Worm (Caenorhabditis elegans) whole organism, young adult: ENCODE measurements around the gene W10C6.2.

ENCODE experiments used
- B0336.3 ChIP-seq: fragments of 200-800 bp; sonication (Bioruptor generic); IDR thresholded peaks from 2 replicates; pipeline ENCODE4 v1.3.6; 2022; ENCODE audit warnings: missing genetic modification characterization, missing compliant biosample characterization
- K12H6.12 ChIP-seq: fragments of 200-800 bp; sonication (Bioruptor generic); optimal IDR thresholded peaks from 2 replicates; lab custom pipeline; 2018; ENCODE audit warnings: mild to moderate bottlenecking, missing genetic modification characterization, missing compliant biosample characterization
- egrh-3 ChIP-seq: fragments of 200-800 bp; sonication (Bioruptor generic); IDR thresholded peaks from 2 replicates; pipeline ENCODE4 v1.3.6; 2022; ENCODE audit warnings: missing genetic modification reagents, missing genetic modification characterization, missing compliant biosample characterization
- hlh-12 ChIP-seq: sonication (generic microtip); optimal IDR thresholded peaks from 2 replicates; lab custom pipeline; 2016; ENCODE audit warnings: missing genetic modification characterization, missing compliant biosample characterization
- lin-35 ChIP-seq, 3 experiments: fragments of 150-350 bp in 2 of 3; sonication (generic microtip) in 1 of 3; optimal IDR thresholded peaks; 2 replicates each; lab custom pipeline; 2014 to 2018; ENCODE audit warnings: missing biosample characterization in 3 of 3, missing genetic modification characterization in 3 of 3, missing genetic modification reagents in 3 of 3
- mel-28 ChIP-seq: sonication (generic microtip); optimal IDR thresholded peaks from 2 replicates; lab custom pipeline; 2016; ENCODE audit warnings: borderline replicate concordance, mild to moderate bottlenecking, missing genetic modification characterization, missing compliant biosample characterization
- unc-62 ChIP-seq: fragments of 150-350 bp; optimal IDR thresholded peaks from 2 replicates; lab custom pipeline; 2014; ENCODE audit warnings: missing biosample characterization, missing genetic modification reagents, missing genetic modification characterization
- ztf-18 ChIP-seq: sonication (generic microtip); optimal IDR thresholded peaks from 2 replicates; lab custom pipeline; 2016; ENCODE audit warnings: missing genotype, mild to moderate bottlenecking, missing genetic modification characterization, missing compliant biosample characterization
- ztf-3 ChIP-seq: fragments of 200-800 bp; sonication (Bioruptor generic); optimal IDR thresholded peaks from 2 replicates; lab custom pipeline; 2018; ENCODE audit warnings: mild to moderate bottlenecking, missing genetic modification characterization, missing compliant biosample characterization

ce11 chrII:11091577-11091976 is 30.1 kb downstream of the W10C6.2 start:
- TF ChIP-seq lin-35 (GFP tag; optimal IDR thresholded peaks at IDR 0.05; lab: Kevin White, UChicago): no peak
- no peak for TF ChIP-seq hlh-12 (tag; lab: Kevin White, UChicago)
- TF ChIP-seq unc-62 (GFP tag; lab: Kevin White, UChicago): no peak
- TF ChIP-seq egrh-3 (GFP tag; lab: Robert Waterston, UW): no peak
- TF ChIP-seq K12H6.12 (tag; lab: Kevin White, UChicago): no peak
- TF ChIP-seq ztf-18 (tag; lab: Kevin White, UChicago): no peak
- TF ChIP-seq mel-28 (tag; lab: Kevin White, UChicago): no peak
- no peak for TF ChIP-seq B0336.3
- no peak for TF ChIP-seq ztf-3 (GFP tag; lab: Kevin White, UChicago)
